Worm (Caenorhabditis elegans): Measurements from ENCODE around the gene cyn-8.

ce11 chrX:8944078-8944477, 33.0 kb downstream of the cyn-8 start:
- no peak for TF ChIP-seq nhr-25 (tag; optimal IDR thresholded peaks at IDR 0.05)
- TF ChIP-seq sea-2 (GFP tag; optimal IDR thresholded peaks at IDR 0.05), result no peak
- no peak for TF ChIP-seq ztf-11 (tag; optimal IDR thresholded peaks at IDR 0.05)
- no peak for TF ChIP-seq zag-1 (tag; optimal IDR thresholded peaks at IDR 0.05)
- no peak for TF ChIP-seq nhr-12 (tag; optimal IDR thresholded peaks at IDR 0.05)
- no peak for TF ChIP-seq fos-1 (tag; optimal IDR thresholded peaks at IDR 0.05)
- no peak for TF ChIP-seq elt-1 (tag; optimal IDR thresholded peaks at IDR 0.05)
- TF ChIP-seq snpc-4 (tag; optimal IDR thresholded peaks at IDR 0.05), result no peak
- no peak for TF ChIP-seq lsy-12 (tag; optimal IDR thresholded peaks at IDR 0.05)
- no peak for TF ChIP-seq fkh-2 (tag; optimal IDR thresholded peaks at IDR 0.05)

All from whole organism, L3 larva.